Fruit fly (Drosophila melanogaster) whole organism, embryonic: ENCODE measurements around the gene atl.

ENCODE experiments used
- Adf1 ChIP-seq: fragments of 200-800 bp; sonication (Bioruptor generic); IDR thresholded peaks from 2 replicates; pipeline ENCODE4 v1.3.6; 2022; ENCODE audit warnings: missing biosample characterization, missing genetic modification characterization
- CG10321 ChIP-seq: fragments of 200-800 bp; sonication (Bioruptor generic); IDR thresholded peaks from 2 replicates; pipeline ENCODE4 v1.3.6; 2022; ENCODE audit warnings: missing biosample characterization, missing genetic modification characterization
- CG10959 ChIP-seq: fragments of 200-800 bp; sonication (Bioruptor generic); IDR thresholded peaks from 2 replicates; pipeline ENCODE4 v1.3.6; 2022; ENCODE audit warnings: missing biosample characterization, missing genetic modification characterization
- CG10979 ChIP-seq: fragments of 200-800 bp; sonication (Bioruptor generic); optimal IDR thresholded peaks from 2 replicates; lab custom pipeline; 2018; ENCODE audit warnings: missing biosample characterization, mild to moderate bottlenecking, missing genetic modification characterization, moderate library complexity
- CG12236 ChIP-seq: fragments of 200-800 bp; sonication (Bioruptor generic); optimal IDR thresholded peaks from 2 replicates; lab custom pipeline; 2016; ENCODE audit warnings: missing biosample characterization, missing genetic modification characterization
- CG12659 ChIP-seq: fragments of 200-800 bp; sonication (Bioruptor generic); optimal IDR thresholded peaks from 3 replicates; lab custom pipeline; 2017; ENCODE audit warnings: mild to moderate bottlenecking, missing biosample characterization, missing genetic modification reagents, missing genetic modification characterization
- CG12769 ChIP-seq: fragments of 200-800 bp; sonication (Bioruptor generic); optimal IDR thresholded peaks from 2 replicates; lab custom pipeline; 2019; ENCODE audit warnings: missing biosample characterization, mild to moderate bottlenecking, missing genetic modification characterization, moderate library complexity
- CG13775 ChIP-seq: fragments of 200-800 bp; sonication (Bioruptor generic); optimal IDR thresholded peaks from 3 replicates; lab custom pipeline; 2017; ENCODE audit warnings: missing biosample characterization, mild to moderate bottlenecking, missing genetic modification characterization
- CG15601 ChIP-seq: fragments of 200-800 bp; sonication (Bioruptor generic); optimal IDR thresholded peaks from 3 replicates; lab custom pipeline; 2019; ENCODE audit warnings: missing biosample characterization, mild to moderate bottlenecking, missing genetic modification characterization, moderate library complexity
- CG16815 ChIP-seq: fragments of 200-800 bp; sonication (Bioruptor generic); optimal IDR thresholded peaks from 3 replicates; lab custom pipeline; 2017; ENCODE audit warnings: missing biosample characterization, mild to moderate bottlenecking, missing genetic modification characterization
- CG17186 ChIP-seq: fragments of 200-800 bp; sonication (Bioruptor generic); optimal IDR thresholded peaks from 3 replicates; lab custom pipeline; 2017; ENCODE audit warnings: missing biosample characterization, missing genetic modification reagents, missing genetic modification characterization
- CG17829 ChIP-seq: fragments of 200-800 bp; optimal IDR thresholded peaks from 2 replicates; lab custom pipeline; 2019; ENCODE audit warnings: missing biosample characterization, mild to moderate bottlenecking, missing genetic modification characterization, moderate library complexity
- CG18476 ChIP-seq: fragments of 200-800 bp; sonication (Bioruptor generic); optimal IDR thresholded peaks from 2 replicates; lab custom pipeline; 2016; ENCODE audit warnings: missing biosample characterization, mild to moderate bottlenecking, missing genetic modification characterization
- CG30403 ChIP-seq: fragments of 200-800 bp; sonication (Bioruptor generic); optimal IDR thresholded peaks from 3 replicates; lab custom pipeline; 2016; ENCODE audit warnings: missing biosample characterization, missing genetic modification characterization
- CG31224 ChIP-seq: fragments of 200-800 bp; sonication (Bioruptor generic); IDR thresholded peaks from 2 replicates; pipeline ENCODE4 v1.3.6; 2022; ENCODE audit warnings: missing biosample characterization, missing genetic modification characterization
- CG3163 ChIP-seq: fragments of 200-800 bp; sonication (Bioruptor generic); optimal IDR thresholded peaks from 3 replicates; lab custom pipeline; 2016; ENCODE audit warnings: missing biosample characterization, missing genetic modification characterization
- CG4404 ChIP-seq: fragments of 200-800 bp; sonication (Bioruptor generic); IDR thresholded peaks from 2 replicates; pipeline ENCODE4 v1.3.6; 2022; ENCODE audit warnings: missing biosample characterization, missing genetic modification characterization
- CG4854 ChIP-seq: fragments of 200-800 bp; sonication (Bioruptor generic); optimal IDR thresholded peaks from 2 replicates; lab custom pipeline; 2016; ENCODE audit warnings: missing biosample characterization, missing genetic modification characterization, inconsistent platforms
- CG5245 ChIP-seq: fragments of 200-800 bp; sonication (Bioruptor generic); optimal IDR thresholded peaks from 3 replicates; lab custom pipeline; 2016; ENCODE audit warnings: missing biosample characterization, missing genetic modification characterization
- CG9609 ChIP-seq: fragments of 200-800 bp; sonication (Bioruptor generic); optimal IDR thresholded peaks from 3 replicates; lab custom pipeline; 2016; ENCODE audit warnings: missing biosample characterization, missing genetic modification characterization
- Camta ChIP-seq: fragments of 200-800 bp; sonication (Bioruptor generic); optimal IDR thresholded peaks from 2 replicates; lab custom pipeline; 2016; ENCODE audit warnings: missing biosample characterization, missing genetic modification characterization
- Dip3 ChIP-seq: fragments of 200-800 bp; sonication (Bioruptor generic); optimal IDR thresholded peaks from 3 replicates; lab custom pipeline; 2016; ENCODE audit warnings: missing biosample characterization, missing genetic modification characterization
- H15 ChIP-seq: fragments of 200-800 bp; sonication (Bioruptor generic); IDR thresholded peaks from 3 replicates; pipeline ENCODE4 v1.3.6; 2022; ENCODE audit warnings: missing biosample characterization, missing genetic modification characterization
- MTF-1 ChIP-seq: fragments of 200-800 bp; sonication (Bioruptor generic); optimal IDR thresholded peaks from 2 replicates; lab custom pipeline; 2018; ENCODE audit warnings: missing biosample characterization, mild to moderate bottlenecking, missing genetic modification characterization, borderline replicate concordance
- Med ChIP-seq: fragments of 200-800 bp; sonication (Bioruptor generic); peaks from one replicate; lab custom pipeline; 2016; ENCODE audit warnings: missing biosample characterization, missing genetic modification characterization, mild to moderate bottlenecking, inconsistent platforms, moderate library complexity
- Ravus ChIP-seq: fragments of 200-800 bp; sonication (Bioruptor generic); IDR thresholded peaks from 2 replicates; pipeline ENCODE4 v1.3.6; 2022; ENCODE audit warnings: missing biosample characterization, missing genetic modification characterization
- Stat92E ChIP-seq, 3 experiments: fragments of >200 bp in 2 of 3; fragments of 200-800 bp in 1 of 3; sonication (Bioruptor generic) in 1 of 3; optimal IDR thresholded peaks; 2 replicates each; lab custom pipeline; 2017 to 2019; ENCODE audit warnings: missing biosample characterization in 3 of 3, missing genetic modification characterization in 3 of 3, mild to moderate bottlenecking in 1 of 3, moderate library complexity in 1 of 3
- cg ChIP-seq: fragments of 200-800 bp; sonication (Bioruptor generic); optimal IDR thresholded peaks from 3 replicates; lab custom pipeline; 2019; ENCODE audit warnings: missing biosample characterization, mild to moderate bottlenecking, missing genetic modification characterization, moderate library complexity
- chinmo ChIP-seq: fragments of 200-800 bp; sonication (Bioruptor generic); IDR thresholded peaks from 4 replicates; pipeline ENCODE4 v1.3.6; 2022; ENCODE audit warnings: missing biosample characterization, missing genetic modification characterization; ENCODE audit not compliant: partially characterized antibody
- crc ChIP-seq: fragments of 200-800 bp; sonication (Bioruptor generic); optimal IDR thresholded peaks from 2 replicates; lab custom pipeline; 2016; ENCODE audit warnings: missing biosample characterization, missing genetic modification characterization
- ham ChIP-seq: fragments of 200-800 bp; sonication (Bioruptor generic); IDR thresholded peaks from 2 replicates; pipeline ENCODE4 v1.3.6; 2022; ENCODE audit warnings: missing biosample characterization, missing genetic modification characterization
- inv ChIP-seq: fragments of 200-800 bp; sonication (Bioruptor generic); IDR thresholded peaks from 2 replicates; pipeline ENCODE4 v1.3.6; 2022; ENCODE audit warnings: missing biosample characterization, missing genetic modification characterization; ENCODE audit not compliant: partially characterized antibody
- kay ChIP-seq: fragments of 200-800 bp; sonication (Bioruptor generic); optimal IDR thresholded peaks from 2 replicates; lab custom pipeline; 2016; ENCODE audit warnings: missing biosample characterization, missing genetic modification characterization
- kni ChIP-seq: fragments of 200-800 bp; sonication (Bioruptor generic); optimal IDR thresholded peaks from 3 replicates; lab custom pipeline; 2017; ENCODE audit warnings: mild to moderate bottlenecking, missing biosample characterization, missing genetic modification reagents, missing genetic modification characterization
- onecut ChIP-seq: fragments of 200-800 bp; sonication (Bioruptor generic); IDR thresholded peaks from 2 replicates; pipeline ENCODE4 v1.3.6; 2022; ENCODE audit warnings: missing biosample characterization, missing genetic modification characterization
- pzg ChIP-seq: fragments of 200-800 bp; sonication (Bioruptor generic); optimal IDR thresholded peaks from 3 replicates; lab custom pipeline; 2018; ENCODE audit warnings: missing biosample characterization, mild to moderate bottlenecking, missing genetic modification characterization, moderate library complexity
- sd ChIP-seq: fragments of 200-800 bp; sonication (Bioruptor generic); optimal IDR thresholded peaks from 3 replicates; lab custom pipeline; 2018; ENCODE audit warnings: missing biosample characterization, mild to moderate bottlenecking, missing genetic modification characterization, moderate library complexity
- tio ChIP-seq: fragments of 200-800 bp; sonication (Bioruptor generic); optimal IDR thresholded peaks from 2 replicates; lab custom pipeline; 2017; ENCODE audit warnings: missing biosample characterization, missing genetic modification characterization, inconsistent platforms
- wek ChIP-seq: fragments of 200-800 bp; sonication (Bioruptor generic); optimal IDR thresholded peaks from 3 replicates; lab custom pipeline; 2018; ENCODE audit warnings: missing biosample characterization, mild to moderate bottlenecking, missing genetic modification characterization, moderate library complexity
- wor ChIP-seq: fragments of 200-800 bp; sonication (Bioruptor generic); IDR thresholded peaks from 2 replicates; pipeline ENCODE4 v1.3.6; 2022; ENCODE audit warnings: missing biosample characterization, missing genetic modification characterization
- z ChIP-seq: fragments of 200-800 bp; sonication (Bioruptor generic); IDR thresholded peaks from 3 replicates; pipeline ENCODE4 v1.3.6; 2022; ENCODE audit warnings: missing biosample characterization, missing genetic modification characterization

The atl gene

DNA sequence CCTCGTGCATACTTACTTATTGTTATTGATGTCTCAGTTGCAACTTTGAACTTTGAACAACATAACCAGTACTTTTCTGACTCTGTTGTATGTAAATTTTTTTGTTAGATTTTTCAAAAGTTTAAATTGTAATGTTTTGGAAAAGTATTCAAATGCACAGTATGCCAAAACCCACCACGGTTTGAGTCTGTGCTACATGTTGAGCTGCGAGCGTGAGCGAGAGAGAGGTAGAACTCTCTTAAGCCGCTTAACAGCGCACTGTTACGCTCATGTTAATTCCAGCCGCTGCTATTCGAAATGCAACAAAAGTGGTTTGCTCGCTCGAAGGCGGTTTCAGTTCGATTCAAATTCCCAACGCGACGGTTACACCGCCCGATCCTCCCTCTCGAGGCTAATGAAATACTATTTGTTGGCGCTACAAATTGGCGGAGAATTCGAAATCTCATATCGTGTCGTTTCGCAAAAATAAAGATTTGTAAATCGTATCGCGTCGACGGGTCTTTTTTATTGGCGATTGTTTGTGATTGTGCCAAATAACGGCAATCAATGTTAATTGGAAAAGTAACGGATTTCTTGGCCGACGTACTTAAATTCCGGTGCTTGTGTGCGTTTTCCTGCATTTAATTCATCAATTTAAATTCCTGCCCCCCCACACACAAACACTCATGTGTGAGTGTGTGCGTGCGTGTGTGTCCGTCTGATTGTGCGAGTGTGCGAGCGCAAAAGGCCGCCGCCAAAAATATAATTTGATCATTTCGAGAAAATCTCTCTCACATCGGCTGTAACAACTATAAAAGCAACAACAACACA lies 36.4 kb upstream of the atl start (continued):
- TF ChIP-seq CG31224 = no peak
- peak; percentile 3 for TF ChIP-seq CG17829 (tag; lab: Kevin White, UChicago)
- TF ChIP-seq CG9609 = no peak
- TF ChIP-seq kni (GFP tag; lab: Kevin White, UChicago) = peak; percentile 42
- no peak for TF ChIP-seq Ravus (GFP tag; lab: Robert Waterston, UW)
- peak; percentile 73 for TF ChIP-seq cg (GFP tag; lab: Kevin White, UChicago)
- no peak for TF ChIP-seq CG17186 (GFP tag; lab: Kevin White, UChicago)
- TF ChIP-seq CG15601 (tag; lab: Kevin White, UChicago) = peak; percentile 10
- peak; percentile 73 for TF ChIP-seq sd (tag; lab: Kevin White, UChicago)
- TF ChIP-seq CG4854 (GFP tag; lab: Kevin White, UChicago) = no peak
- TF ChIP-seq MTF-1 (GFP tag; lab: Kevin White, UChicago) = peak; percentile 29
- TF ChIP-seq CG12659 (GFP tag; lab: Kevin White, UChicago) = no peak
- no peak for TF ChIP-seq H15 (GFP tag; lab: Robert Waterston, UW)
- TF ChIP-seq crc = no peak

DNA sequence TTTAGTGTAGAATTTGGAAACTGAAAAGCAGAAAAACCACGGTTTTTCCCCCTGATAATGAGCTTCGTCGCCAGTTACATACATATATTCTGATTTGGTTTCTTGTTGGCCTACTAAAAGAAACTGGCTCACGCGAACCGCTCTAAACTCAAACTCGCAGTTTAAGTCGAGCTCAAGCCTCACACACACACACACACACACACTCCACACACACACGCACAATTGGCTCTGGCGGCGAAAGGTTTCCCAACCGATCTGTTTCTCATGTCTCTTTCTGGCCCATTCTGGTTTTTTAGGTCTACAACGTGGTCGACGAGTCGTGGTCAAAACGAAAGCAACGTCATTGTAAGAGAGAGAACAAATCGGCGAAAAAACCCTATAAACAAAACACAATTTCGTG lies 35.2 kb upstream of the atl start:
- TF ChIP-seq Dip3 (GFP tag; lab: Kevin White, UChicago) (no peak), pzg (GFP tag; lab: Kevin White, UChicago) (no peak), tio (GFP tag; lab: Kevin White, UChicago) (no peak), kay (GFP tag; lab: Kevin White, UChicago) (no peak), cg (GFP tag; lab: Kevin White, UChicago) (peak; percentile 64), CG16815 (GFP tag; lab: Kevin White, UChicago) (no peak), z (peak; percentile 66; the same call in 1 of the 3 replicates), ham (GFP tag; lab: Robert Waterston, UW) (no peak), CG13775 (GFP tag; lab: Kevin White, UChicago) (no peak), wek (GFP tag; lab: Kevin White, UChicago) (no peak), CG3163 (GFP tag; lab: Kevin White, UChicago) (no peak), Camta (GFP tag; lab: Kevin White, UChicago) (no peak), wor (GFP tag; lab: Robert Waterston, UW) (no peak), CG5245 (GFP tag; lab: Kevin White, UChicago) (no peak), CG12236 (GFP tag; lab: Kevin White, UChicago) (no peak), Adf1 (GFP tag; lab: Robert Waterston, UW) (no peak), CG10979 (tag; lab: Kevin White, UChicago) (no peak), CG10959 (GFP tag; lab: Robert Waterston, UW) (no peak), CG4404 (no peak), CG12769 (peak; percentile 36), onecut (GFP tag; lab: Robert Waterston, UW) (no peak), kni (GFP tag; lab: Kevin White, UChicago) (peak; percentile 45), inv (GFP tag; lab: Robert Waterston, UW) (no peak), CG10321 (GFP tag; lab: Robert Waterston, UW) (no peak), Stat92E (GFP tag; optimal IDR thresholded peaks at IDR 0.05; lab: Kevin White, UChicago) (no peak), CG18476 (no peak), Med (GFP tag; lab: Kevin White, UChicago) (peak; percentile 30), CG30403 (GFP tag; lab: Kevin White, UChicago) (no peak), chinmo (GFP tag; lab: Robert Waterston, UW) (0 out of 4 replicates have a peak, but pooled peaks have one; percentile 9)
